Worm (Caenorhabditis elegans) whole organism, L1 larva: ENCODE measurements around the gene K11D12.14.

Source experiments
- C34B4.2 ChIP-seq: sonication (generic microtip); optimal IDR thresholded peaks from 2 replicates; lab custom pipeline; 2017; ENCODE audit warnings: mild to moderate bottlenecking, missing genetic modification characterization, missing compliant biosample characterization
- F16B12.6 ChIP-seq: fragments of 150-350 bp; optimal IDR thresholded peaks from 2 replicates; lab custom pipeline; 2014; ENCODE audit warnings: missing biosample characterization, missing genetic modification characterization
- Y116A8C.19 ChIP-seq: sonication (generic microtip); optimal IDR thresholded peaks from 2 replicates; lab custom pipeline; 2016; ENCODE audit warnings: missing compliant biosample characterization, missing genetic modification characterization, borderline replicate concordance
- aly-2 ChIP-seq: fragments of 150-350 bp; optimal IDR thresholded peaks from 2 replicates; lab custom pipeline; 2014; ENCODE audit warnings: missing biosample characterization, missing genetic modification characterization
- ama-1 ChIP-seq: fragments of 150-350 bp; optimal IDR thresholded peaks from 2 replicates; lab custom pipeline; 2014
- blmp-1 ChIP-seq: fragments of 150-350 bp; optimal IDR thresholded peaks from 2 replicates; lab custom pipeline; 2014; ENCODE audit warnings: missing biosample characterization, missing genetic modification characterization
- ceh-8 ChIP-seq: fragments of 200-800 bp; sonication (Bioruptor generic); optimal IDR thresholded peaks from 2 replicates; lab custom pipeline; 2018; ENCODE audit warnings: mild to moderate bottlenecking, missing genetic modification characterization, moderate library complexity, missing compliant biosample characterization
- ceh-82 ChIP-seq, 3 experiments: fragments of 150-350 bp in 1 of 3; sonication (generic microtip) in 2 of 3; optimal IDR thresholded peaks; 2 replicates each; lab custom pipeline; 2014 to 2017; ENCODE audit warnings: missing biosample characterization in 3 of 3, missing genetic modification characterization in 3 of 3
- ceh-88 ChIP-seq: fragments of 200-800 bp; sonication (Bioruptor generic); IDR thresholded peaks from 2 replicates; pipeline ENCODE4 v1.3.6; 2022; ENCODE audit warnings: missing genetic modification characterization, missing compliant biosample characterization
- dpl-1 ChIP-seq, 3 experiments: fragments of 150-350 bp in 2 of 3; sonication (generic microtip) in 1 of 3; optimal IDR thresholded peaks; 2 replicates each; lab custom pipeline; 2014 to 2017; ENCODE audit warnings: missing biosample characterization in 3 of 3, missing genetic modification characterization in 3 of 3, missing genetic modification reagents in 3 of 3
- efl-1 ChIP-seq, 4 experiments: fragments of 150-350 bp; optimal IDR thresholded peaks in 3 of 4; peaks in 1 of 4; 1 replicate in 1 of 4; 2 replicates in 3 of 4; lab custom pipeline; 2014; ENCODE audit warnings: missing biosample characterization in 2 of 4, missing genetic modification characterization in 2 of 4, missing genetic modification reagents in 2 of 4
- egl-27 ChIP-seq, 2 experiments: fragments of 150-350 bp in 1 of 2; sonication (generic microtip); optimal IDR thresholded peaks; 3 replicates each; lab custom pipeline; 2017 to 2018; ENCODE audit warnings: missing biosample characterization in 2 of 2, missing genetic modification characterization in 2 of 2, missing genetic modification reagents in 2 of 2
- elt-2 ChIP-seq: sonication (generic microtip); optimal IDR thresholded peaks from 2 replicates; lab custom pipeline; 2016; ENCODE audit warnings: missing genetic modification characterization, mild to moderate bottlenecking, inconsistent platforms, missing compliant biosample characterization, missing genetic modification reagents
- elt-3 ChIP-seq, 6 experiments: fragments of 150-350 bp in 1 of 6; sonication (generic microtip); optimal IDR thresholded peaks; 2 replicates each; lab custom pipeline; 2017 to 2018; ENCODE audit warnings: missing biosample characterization in 6 of 6, missing genetic modification characterization in 6 of 6, inconsistent platforms in 1 of 6
- ets-5 ChIP-seq: fragments of 200-800 bp; sonication (Bioruptor generic); IDR thresholded peaks from 2 replicates; pipeline ENCODE4 v1.3.6; 2022; ENCODE audit warnings: missing genetic modification characterization, missing compliant biosample characterization
- fkh-10 ChIP-seq: sonication (generic microtip); optimal IDR thresholded peaks from 2 replicates; lab custom pipeline; 2017; ENCODE audit warnings: missing biosample characterization, missing genetic modification reagents, missing genetic modification characterization
- grh-1 ChIP-seq: fragments of 200-800 bp; sonication (Bioruptor generic); IDR thresholded peaks from 2 replicates; pipeline ENCODE4 v1.3.6; 2022; ENCODE audit warnings: missing genetic modification reagents, missing genetic modification characterization, missing compliant biosample characterization
- hlh-4 ChIP-seq: sonication (generic microtip); optimal IDR thresholded peaks from 2 replicates; lab custom pipeline; 2016; ENCODE audit warnings: mild to moderate bottlenecking, missing genetic modification characterization, missing compliant biosample characterization
- hpl-2 ChIP-seq: fragments of 150-350 bp; optimal IDR thresholded peaks from 2 replicates; lab custom pipeline; 2014; ENCODE audit warnings: missing biosample characterization, missing genetic modification reagents, missing genetic modification characterization
- jun-1 ChIP-seq: fragments of 150-350 bp; optimal IDR thresholded peaks from 2 replicates; lab custom pipeline; 2014; ENCODE audit warnings: missing biosample characterization, missing genetic modification reagents, missing genetic modification characterization
- lin-14 ChIP-seq: fragments of 200-800 bp; sonication (Bioruptor generic); optimal IDR thresholded peaks from 2 replicates; lab custom pipeline; 2018; ENCODE audit warnings: mild to moderate bottlenecking, missing genetic modification characterization, moderate library complexity, missing compliant biosample characterization
- lin-39 ChIP-seq: fragments of 150-350 bp; optimal IDR thresholded peaks from 2 replicates; lab custom pipeline; 2014; ENCODE audit warnings: missing biosample characterization, missing genetic modification reagents, missing genetic modification characterization
- lir-3 ChIP-seq: sonication (generic microtip); optimal IDR thresholded peaks from 2 replicates; lab custom pipeline; 2016; ENCODE audit warnings: mild to moderate bottlenecking, missing genetic modification characterization, moderate library complexity, missing compliant biosample characterization; ENCODE audit not compliant: poor library complexity
- lsy-2 ChIP-seq, 2 experiments: fragments of 150-350 bp; optimal IDR thresholded peaks; 2 replicates each; lab custom pipeline; 2014; ENCODE audit warnings: missing biosample characterization in 2 of 2, missing genetic modification characterization in 2 of 2
- mdl-1 ChIP-seq, 2 experiments: fragments of 150-350 bp; optimal IDR thresholded peaks; 2 replicates each; lab custom pipeline; 2014 to 2017; ENCODE audit warnings: missing biosample characterization in 2 of 2, missing genetic modification characterization in 2 of 2, inconsistent platforms in 1 of 2
- mef-2 ChIP-seq: fragments of 150-350 bp; optimal IDR thresholded peaks from 2 replicates; lab custom pipeline; 2014; ENCODE audit warnings: missing biosample characterization, missing genetic modification characterization
- nhr-11 ChIP-seq: fragments of 150-350 bp; optimal IDR thresholded peaks from 2 replicates; lab custom pipeline; 2014; ENCODE audit warnings: missing biosample characterization, missing genetic modification characterization
- nhr-12 ChIP-seq: sonication (generic microtip); optimal IDR thresholded peaks from 2 replicates; lab custom pipeline; 2017; ENCODE audit warnings: missing biosample characterization, missing genetic modification characterization
- nhr-19 ChIP-seq: fragments of 200-800 bp; sonication (Bioruptor generic); conservative IDR thresholded peaks from 2 replicates; pipeline ENCODE4 v1.3.6; 2022; ENCODE audit warnings: missing genetic modification characterization, missing compliant biosample characterization
- nhr-47 ChIP-seq: sonication (generic microtip); optimal IDR thresholded peaks from 2 replicates; lab custom pipeline; 2016; ENCODE audit warnings: mild to moderate bottlenecking, missing genetic modification characterization, moderate library complexity, missing compliant biosample characterization
- nhr-85 ChIP-seq: sonication (generic microtip); peaks from one replicate; lab custom pipeline; 2016; ENCODE audit warnings: missing genetic modification characterization, inconsistent platforms, missing compliant biosample characterization
- nhr-90 ChIP-seq: sonication (generic microtip); optimal IDR thresholded peaks from 2 replicates; lab custom pipeline; 2016; ENCODE audit warnings: mild to moderate bottlenecking, missing genetic modification characterization, missing compliant biosample characterization; ENCODE audit not compliant: poor library complexity
- pag-3 ChIP-seq: sonication (generic microtip); optimal IDR thresholded peaks from 2 replicates; lab custom pipeline; 2017; ENCODE audit warnings: missing genetic modification characterization, mild to moderate bottlenecking, missing compliant biosample characterization, antibody characterized with exemption, borderline replicate concordance; ENCODE audit not compliant: insufficient read depth
- pax-3 ChIP-seq: fragments of 200-800 bp; sonication (Bioruptor generic); optimal IDR thresholded peaks from 2 replicates; lab custom pipeline; 2018; ENCODE audit warnings: mild to moderate bottlenecking, missing genetic modification characterization, moderate library complexity, missing compliant biosample characterization
- pqm-1 ChIP-seq: sonication (generic microtip); optimal IDR thresholded peaks from 3 replicates; lab custom pipeline; 2017; ENCODE audit warnings: missing biosample characterization, missing genetic modification characterization
- snpc-4 ChIP-seq: fragments of 150-350 bp; optimal IDR thresholded peaks from 2 replicates; lab custom pipeline; 2014; ENCODE audit warnings: missing biosample characterization, missing genetic modification characterization
- snu-23 ChIP-seq: sonication (generic microtip); optimal IDR thresholded peaks from 2 replicates; lab custom pipeline; 2016; ENCODE audit warnings: missing genetic modification characterization, missing compliant biosample characterization
- sox-4 ChIP-seq: sonication (generic microtip); optimal IDR thresholded peaks from 2 replicates; lab custom pipeline; 2016; ENCODE audit warnings: missing genetic modification characterization, missing compliant biosample characterization
- sup-37 ChIP-seq: fragments of 200-800 bp; sonication (Bioruptor generic); optimal IDR thresholded peaks from 2 replicates; lab custom pipeline; 2018; ENCODE audit warnings: mild to moderate bottlenecking, missing genetic modification characterization, missing compliant biosample characterization
- swsn-7 ChIP-seq: sonication (generic microtip); optimal IDR thresholded peaks from 2 replicates; lab custom pipeline; 2016; ENCODE audit warnings: missing genetic modification characterization, missing compliant biosample characterization
- tbx-2 ChIP-seq: sonication (generic microtip); optimal IDR thresholded peaks from 2 replicates; lab custom pipeline; 2016; ENCODE audit warnings: missing genetic modification characterization, missing compliant biosample characterization
- unc-130 ChIP-seq: fragments of 150-350 bp; optimal IDR thresholded peaks from 2 replicates; lab custom pipeline; 2017; ENCODE audit warnings: missing biosample characterization, missing genetic modification characterization, inconsistent platforms
- unc-62 ChIP-seq: fragments of 150-350 bp; optimal IDR thresholded peaks from 2 replicates; lab custom pipeline; 2014; ENCODE audit warnings: missing biosample characterization, missing genetic modification reagents, missing genetic modification characterization
- unc-86 ChIP-seq: sonication (generic microtip); optimal IDR thresholded peaks from 2 replicates; lab custom pipeline; 2016; ENCODE audit warnings: missing genetic modification characterization, missing compliant biosample characterization
- unc-98 ChIP-seq: fragments of 200-800 bp; sonication (Bioruptor generic); IDR thresholded peaks from 2 replicates; pipeline ENCODE4 v1.3.6; 2022; ENCODE audit warnings: missing genetic modification characterization, missing compliant biosample characterization
- zag-1 ChIP-seq: fragments of 150-350 bp; optimal IDR thresholded peaks from 2 replicates; lab custom pipeline; 2014; ENCODE audit warnings: missing biosample characterization, missing genetic modification characterization
- zip-4 ChIP-seq: fragments of 200-800 bp; sonication (Bioruptor generic); optimal IDR thresholded peaks from 2 replicates; lab custom pipeline; 2018; ENCODE audit warnings: mild to moderate bottlenecking, missing genetic modification characterization, moderate library complexity, missing compliant biosample characterization

K11D12.14 gene

ce11 chrV:5023355-5023754, 26.1 kb upstream of the K11D12.14 start:
- TF ChIP-seq ceh-8 (GFP tag; lab: Kevin White, UChicago) = no peak
- TF ChIP-seq mef-2 = no peak
- no peak for TF ChIP-seq hlh-4
- no peak for TF ChIP-seq pax-3 (tag; lab: Kevin White, UChicago)
- no peak for TF ChIP-seq ama-1 (lab: Kevin White, UChicago)
- no peak for TF ChIP-seq nhr-12 (tag; lab: Kevin White, UChicago)
- TF ChIP-seq ceh-88 (GFP tag; lab: Robert Waterston, UW) = no peak
- no peak for TF ChIP-seq C34B4.2
- TF ChIP-seq fkh-10 = no peak
- TF ChIP-seq lir-3 (tag; lab: Kevin White, UChicago) = no peak
- no peak for TF ChIP-seq tbx-2
- TF ChIP-seq nhr-11 (tag; lab: Kevin White, UChicago) = no peak
- TF ChIP-seq pag-3 (tag; lab: Kevin White, UChicago) = no peak

- TF ChIP-seq sox-4 = no peak
- TF ChIP-seq lin-14 = peak; percentile 11
- no peak for TF ChIP-seq pqm-1 (tag; lab: Kevin White, UChicago)
- no peak for TF ChIP-seq zag-1 (tag; lab: Kevin White, UChicago)
- TF ChIP-seq elt-2 (tag; lab: Kevin White, UChicago) = peak; percentile 72
- peak; percentile 47 for TF ChIP-seq blmp-1
These were observed 23.0 kb upstream of the K11D12.14 start for ce11 chrV:5026438-5026837.

ce11 chrV:5027640-5028039, 21.8 kb upstream of the K11D12.14 start, which contains the start of gene cpt-4:
Gene cpt-4, minus strand, starts transcription at chrV:5027723.
- TF ChIP-seq sup-37 (GFP tag; lab: Kevin White, UChicago) (no peak), efl-1 (optimal IDR thresholded peaks at IDR 0.05; lab: Kevin White, UChicago) (no peak), efl-1 (GFP tag; optimal IDR thresholded peaks at IDR 0.05 in 1 of 2; lab: Kevin White, UChicago) (no peak), jun-1 (tag; lab: Kevin White, UChicago) (no peak), ceh-82 (tag; optimal IDR thresholded peaks at IDR 0.05; lab: Kevin White, UChicago) (no peak), nhr-85 (tag; lab: Kevin White, UChicago) (peak; percentile 30), pqm-1 (tag; lab: Kevin White, UChicago) (peak; percentile 63), nhr-11 (tag; lab: Kevin White, UChicago) (no peak), C34B4.2 (no peak), zip-4 (GFP tag; lab: Kevin White, UChicago) (no peak), nhr-90 (tag; lab: Kevin White, UChicago) (no peak), Y116A8C.19 (tag; lab: Kevin White, UChicago) (no peak), blmp-1 (peak; percentile 50), dpl-1 (GFP tag; optimal IDR thresholded peaks at IDR 0.05; lab: Kevin White, UChicago) (no peak), unc-98 (no peak), unc-130 (no peak), mdl-1 (tag; optimal IDR thresholded peaks at IDR 0.05; lab: Kevin White, UChicago) (peak in 1 of 2 experiments; percentile 33), F16B12.6 (no peak), lin-39 (tag; lab: Kevin White, UChicago) (no peak), lin-14 (peak; percentile 33), ets-5 (GFP tag; lab: Robert Waterston, UW) (no peak), egl-27 (tag; optimal IDR thresholded peaks at IDR 0.05; lab: Kevin White, UChicago) (no peak), nhr-47 (tag; lab: Kevin White, UChicago) (no peak), ceh-88 (GFP tag; lab: Robert Waterston, UW) (no peak), lir-3 (tag; lab: Kevin White, UChicago) (no peak), nhr-19 (GFP tag; lab: Robert Waterston, UW) (no peak), unc-62 (GFP tag; lab: Kevin White, UChicago) (no peak), snu-23 (no peak), unc-86 (tag; lab: Kevin White, UChicago) (no peak), sox-4 (no peak), snpc-4 (tag; lab: Kevin White, UChicago) (no peak), ama-1 (lab: Kevin White, UChicago) (no peak), lsy-2 (tag; optimal IDR thresholded peaks at IDR 0.05; lab: Kevin White, UChicago) (no peak), aly-2 (no peak), swsn-7 (tag; lab: Kevin White, UChicago) (no peak), hlh-4 (no peak), elt-3 (tag; optimal IDR thresholded peaks at IDR 0.05; lab: Kevin White, UChicago) (peak in 1 of 6 experiments; percentile 36), pax-3 (tag; lab: Kevin White, UChicago) (no peak), tbx-2 (no peak), hpl-2 (GFP tag; lab: Kevin White, UChicago) (no peak), grh-1 (no peak)
